Fruit fly (Drosophila melanogaster): Measurements from ENCODE around the gene CG45491.
"Not testable (repeated sequence)": the region's sequence is repeated elsewhere in the genome, so short reads cannot be mapped to it uniquely, and the experiment has no call there.

DNA sequence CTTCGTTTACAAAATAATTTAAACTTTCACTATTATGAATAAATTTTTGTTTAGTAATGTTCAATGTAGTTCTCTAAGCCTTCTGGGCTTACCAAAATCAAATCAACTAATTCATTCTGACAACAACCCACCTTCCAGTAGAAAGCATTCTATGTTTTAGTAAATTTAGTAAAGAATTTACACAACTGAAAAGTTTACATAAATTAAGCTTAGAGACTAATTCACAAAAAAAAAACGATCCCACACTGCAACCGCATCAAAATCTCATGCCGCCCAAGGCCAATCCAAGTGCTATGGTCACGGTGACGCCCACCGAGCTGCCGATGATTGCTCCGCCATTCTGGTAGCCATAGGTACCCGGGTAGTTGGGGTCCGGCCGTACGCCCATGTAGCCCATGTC is 5.3 kb upstream of the CG45491 start, which contains the start of gene CG45492:
- not testable (repeated sequence) for TF ChIP-seq usp (GFP tag; optimal IDR thresholded peaks at IDR 0.05); psq (GFP tag; optimal IDR thresholded peaks at IDR 0.05); sage (GFP tag; optimal IDR thresholded peaks at IDR 0.05); fru (GFP tag; optimal IDR thresholded peaks at IDR 0.05); OdsH (GFP tag; optimal IDR thresholded peaks at IDR 0.05); rgr (GFP tag; optimal IDR thresholded peaks at IDR 0.05); HLH106 (tag; optimal IDR thresholded peaks at IDR 0.05); Dfd (GFP tag; optimal IDR thresholded peaks at IDR 0.05); lola (GFP tag; optimal IDR thresholded peaks at IDR 0.05); dl (GFP tag; optimal IDR thresholded peaks at IDR 0.05; ENCODE audit: insufficient read depth in 1 of 2, partially characterized antibody in 2 of 2); CG32264 (GFP tag; optimal IDR thresholded peaks at IDR 0.05); Jra (GFP tag; optimal IDR thresholded peaks at IDR 0.05)
